Worm (Caenorhabditis elegans) whole organism, L4 larva: ENCODE measurements around the gene Y73C8C.12.
A peak's percentile ranks its signal among the peaks of the same experiment; 100 is the strongest.

Source experiments
- D1046.2 ChIP-seq: fragments of 200-800 bp; sonication (Bioruptor generic); IDR thresholded peaks from 2 replicates; pipeline ENCODE4 v1.3.6; 2022; ENCODE audit warnings: missing genetic modification characterization, missing compliant biosample characterization
- F10B5.3 ChIP-seq: sonication (generic microtip); optimal IDR thresholded peaks from 2 replicates; lab custom pipeline; 2016; ENCODE audit warnings: mild to moderate bottlenecking, missing genetic modification characterization, missing compliant biosample characterization
- F37D6.2 ChIP-seq: sonication (generic microtip); optimal IDR thresholded peaks from 2 replicates; lab custom pipeline; 2016; ENCODE audit warnings: mild to moderate bottlenecking, missing genetic modification characterization, missing compliant biosample characterization
- F44E2.7 ChIP-seq: fragments of 200-800 bp; sonication (Bioruptor generic); IDR thresholded peaks from 2 replicates; pipeline ENCODE4 v2.1.2; 2022; ENCODE audit warnings: missing genetic modification characterization, missing compliant biosample characterization
- T20F7.1 ChIP-seq: fragments of 200-800 bp; sonication (Bioruptor generic); optimal IDR thresholded peaks from 2 replicates; lab custom pipeline; 2018; ENCODE audit warnings: mild to moderate bottlenecking, missing genetic modification characterization, missing compliant biosample characterization
- Y5F2A.4 ChIP-seq: fragments of 200-800 bp; sonication (Bioruptor generic); optimal IDR thresholded peaks from 2 replicates; lab custom pipeline; 2018; ENCODE audit warnings: mild to moderate bottlenecking, missing genetic modification characterization, missing compliant biosample characterization
- Y75B8A.6 ChIP-seq: fragments of 200-800 bp; sonication (Bioruptor generic); IDR thresholded peaks from 2 replicates; pipeline ENCODE4 v1.3.6; 2022; ENCODE audit warnings: missing genetic modification reagents, missing genetic modification characterization, missing compliant biosample characterization
- aha-1 ChIP-seq: fragments of 150-350 bp; peaks from one replicate; lab custom pipeline; 2014; ENCODE audit warnings: missing biosample characterization, missing genetic modification characterization
- aly-2 ChIP-seq: sonication (generic microtip); optimal IDR thresholded peaks from 2 replicates; lab custom pipeline; 2018; ENCODE audit warnings: missing biosample characterization, missing genetic modification characterization
- ceh-62 ChIP-seq: sonication (generic microtip); optimal IDR thresholded peaks from 2 replicates; lab custom pipeline; 2017; ENCODE audit warnings: missing biosample characterization, missing genetic modification characterization
- ceh-82 ChIP-seq: sonication (generic microtip); optimal IDR thresholded peaks from 2 replicates; lab custom pipeline; 2017; ENCODE audit warnings: missing biosample characterization, missing genetic modification characterization
- ctbp-1 ChIP-seq: fragments of 200-800 bp; sonication (Bioruptor generic); IDR thresholded peaks from 2 replicates; pipeline ENCODE4 v1.3.6; 2022; ENCODE audit warnings: missing genetic modification reagents, missing genetic modification characterization, missing compliant biosample characterization
- daf-19 ChIP-seq: fragments of 200-800 bp; sonication (Bioruptor generic); conservative IDR thresholded peaks from 2 replicates; pipeline ENCODE4 v1.3.6; 2022; ENCODE audit warnings: missing genetic modification characterization, missing compliant biosample characterization
- dmd-8 ChIP-seq: fragments of 200-800 bp; sonication (Bioruptor generic); IDR thresholded peaks from 2 replicates; pipeline ENCODE4 v1.3.6; 2022; ENCODE audit warnings: missing genetic modification characterization, missing compliant biosample characterization
- egl-27 ChIP-seq: sonication (generic microtip); optimal IDR thresholded peaks from 3 replicates; lab custom pipeline; 2017; ENCODE audit warnings: missing biosample characterization, missing genetic modification reagents, missing genetic modification characterization
- fkh-10 ChIP-seq: fragments of 150-350 bp; optimal IDR thresholded peaks from 2 replicates; lab custom pipeline; 2014; ENCODE audit warnings: missing biosample characterization, missing genetic modification reagents, missing genetic modification characterization
- gei-8 ChIP-seq: fragments of 200-800 bp; sonication (Bioruptor generic); optimal IDR thresholded peaks from 2 replicates; lab custom pipeline; 2018; ENCODE audit warnings: mild to moderate bottlenecking, missing genetic modification characterization, missing compliant biosample characterization
- hmg-1.1 ChIP-seq: fragments of 200-800 bp; sonication (Bioruptor generic); IDR thresholded peaks from 2 replicates; pipeline ENCODE4 v1.3.6; 2022; ENCODE audit warnings: missing genetic modification reagents, missing genetic modification characterization, missing compliant biosample characterization
- lin-1 ChIP-seq: fragments of 200-800 bp; sonication (Bioruptor generic); IDR thresholded peaks from 2 replicates; pipeline ENCODE4 v1.3.6; 2022; ENCODE audit warnings: missing genetic modification reagents, missing genetic modification characterization, missing compliant biosample characterization
- lin-13 ChIP-seq: fragments of 150-350 bp; optimal IDR thresholded peaks from 2 replicates; lab custom pipeline; 2014; ENCODE audit warnings: missing biosample characterization, missing genetic modification reagents, missing genetic modification characterization
- lir-3 ChIP-seq: sonication (generic microtip); optimal IDR thresholded peaks from 2 replicates; lab custom pipeline; 2016; ENCODE audit warnings: mild to moderate bottlenecking, missing genetic modification characterization, missing compliant biosample characterization
- mdl-1 ChIP-seq, 2 experiments: fragments of 150-350 bp in 1 of 2; sonication (generic microtip) in 1 of 2; optimal IDR thresholded peaks; 2 replicates each; lab custom pipeline; 2014 to 2017; ENCODE audit warnings: missing biosample characterization in 2 of 2, missing genetic modification characterization in 2 of 2
- mes-2 ChIP-seq: sonication (generic microtip); optimal IDR thresholded peaks from 2 replicates; lab custom pipeline; 2016; ENCODE audit warnings: missing genotype, mild to moderate bottlenecking, missing genetic modification characterization, missing compliant biosample characterization; ENCODE audit not compliant: poor library complexity, severe bottlenecking
- mxl-2 ChIP-seq: fragments of 200-800 bp; sonication (Bioruptor generic); conservative IDR thresholded peaks from 2 replicates; pipeline ENCODE4 v1.3.6; 2022; ENCODE audit warnings: missing genetic modification reagents, missing genetic modification characterization, missing compliant biosample characterization
- nhr-10 ChIP-seq: fragments of 150-350 bp; optimal IDR thresholded peaks from 2 replicates; lab custom pipeline; 2014; ENCODE audit warnings: missing biosample characterization, missing genetic modification characterization
- nhr-11 ChIP-seq: fragments of 150-350 bp; optimal IDR thresholded peaks from 2 replicates; lab custom pipeline; 2014; ENCODE audit warnings: missing biosample characterization, missing genetic modification characterization
- nhr-28 ChIP-seq: fragments of 150-350 bp; optimal IDR thresholded peaks from 2 replicates; lab custom pipeline; 2014; ENCODE audit warnings: missing biosample characterization, missing genetic modification characterization
- nhr-41 ChIP-seq: fragments of 200-800 bp; sonication (Bioruptor generic); IDR thresholded peaks from 2 replicates; pipeline ENCODE4 v1.3.6; 2022; ENCODE audit warnings: missing genetic modification reagents, missing genetic modification characterization, missing compliant biosample characterization
- nhr-42 ChIP-seq: fragments of 200-800 bp; sonication (Bioruptor generic); IDR thresholded peaks from 2 replicates; pipeline ENCODE4 v1.3.6; 2022; ENCODE audit warnings: missing genetic modification characterization, missing compliant biosample characterization
- rbr-2 ChIP-seq: sonication (generic microtip); optimal IDR thresholded peaks from 2 replicates; lab custom pipeline; 2016; ENCODE audit warnings: missing genotype, missing genetic modification characterization, missing compliant biosample characterization
- saeg-2 ChIP-seq: fragments of 200-800 bp; sonication (Bioruptor generic); IDR thresholded peaks from 2 replicates; pipeline ENCODE4 v1.3.6; 2022; ENCODE audit warnings: missing genetic modification reagents, missing genetic modification characterization, missing compliant biosample characterization
- sdz-12 ChIP-seq: fragments of 200-800 bp; sonication (Bioruptor generic); optimal IDR thresholded peaks from 2 replicates; lab custom pipeline; 2018; ENCODE audit warnings: mild to moderate bottlenecking, missing genetic modification characterization, missing compliant biosample characterization
- set-16 ChIP-seq: fragments of 200-800 bp; sonication (Bioruptor generic); IDR thresholded peaks from 2 replicates; pipeline ENCODE4 v1.3.6; 2022; ENCODE audit warnings: missing genetic modification reagents, missing genetic modification characterization, missing compliant biosample characterization
- skn-1 ChIP-seq: fragments of 150-350 bp; optimal IDR thresholded peaks from 2 replicates; lab custom pipeline; 2014; ENCODE audit warnings: missing biosample characterization, missing genetic modification characterization
- tag-97 ChIP-seq: fragments of 200-800 bp; sonication (Bioruptor generic); IDR thresholded peaks from 2 replicates; pipeline ENCODE4 v1.3.6; 2022; ENCODE audit warnings: missing genetic modification characterization, missing compliant biosample characterization
- tra-1 ChIP-seq: fragments of 200-800 bp; sonication (Bioruptor generic); IDR thresholded peaks from 2 replicates; pipeline ENCODE4 v1.3.6; 2022; ENCODE audit warnings: missing genetic modification reagents, missing genetic modification characterization, missing compliant biosample characterization
- unc-39 ChIP-seq: sonication (generic microtip); optimal IDR thresholded peaks from 2 replicates; lab custom pipeline; 2017; ENCODE audit warnings: missing biosample characterization, missing genetic modification characterization
- unc-62 ChIP-seq, 3 experiments: fragments of 150-350 bp in 1 of 3; sonication (generic microtip); optimal IDR thresholded peaks in 2 of 3; peaks in 1 of 3; 1 replicate in 1 of 3; 2 replicates in 2 of 3; lab custom pipeline; 2014 to 2017; ENCODE audit warnings: missing biosample characterization in 3 of 3, missing genetic modification characterization in 3 of 3, missing genetic modification reagents in 3 of 3, missing genotype in 1 of 3
- zip-2 ChIP-seq: fragments of 150-350 bp; optimal IDR thresholded peaks from 2 replicates; lab custom pipeline; 2014; ENCODE audit warnings: missing biosample characterization, missing genetic modification characterization

The Y73C8C.12 gene

ce11 chrV:3133293-3133755, 8.3 kb downstream of the Y73C8C.12 start, which contains the start of gene F02C9.2:
TSS of gene F02C9.2 (plus strand) at chrV:3133705.
- no peak for TF ChIP-seq lir-3 (tag; lab: Kevin White, UChicago)
- TF ChIP-seq set-16 (GFP tag; lab: Robert Waterston, UW): peak; percentile 76

DNA sequence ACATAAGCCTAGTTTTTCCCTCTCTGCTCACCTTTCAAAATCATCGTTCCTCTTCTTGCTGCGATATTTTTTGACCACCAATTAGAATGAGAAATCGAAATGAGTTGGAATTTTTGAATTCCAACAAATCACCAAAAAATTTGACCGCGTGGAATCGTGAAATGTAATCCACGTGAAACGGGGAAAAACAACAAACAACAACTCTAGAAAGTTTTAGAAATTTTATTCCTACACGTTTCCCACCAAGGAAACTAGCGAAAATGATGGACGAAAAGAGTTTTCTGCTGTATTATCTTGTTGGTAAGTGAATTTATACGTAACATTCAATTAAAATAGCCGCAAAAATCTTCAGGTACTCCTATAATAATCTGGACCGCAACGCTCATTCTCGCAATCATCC, 13.5 kb downstream of the Y73C8C.12 start, which contains the start of the genes irld-3 and F02C9.1:
irld-3 (minus strand) TSS at position 101 of the 400 bp plus-strand sequence.
F02C9.1 (plus strand) TSS at position 216 of the 400 bp plus-strand sequence.
- TF ChIP-seq lin-1 (no peak), unc-62 (GFP tag; optimal IDR thresholded peaks at IDR 0.05 in 1 of 2; lab: Kevin White, UChicago) (peak in 1 of 2 experiments; percentile 39), unc-62 (tag; optimal IDR thresholded peaks at IDR 0.05; lab: Kevin White, UChicago) (no peak)

ce11 chrV:3141190-3141589, 16.2 kb downstream of the Y73C8C.12 start, which contains the start of gene srab-9:
TSS of gene srab-9 (minus strand) at chrV:3141290.
- TF ChIP-seq daf-19: no peak
- no peak for TF ChIP-seq aha-1 (tag; lab: Kevin White, UChicago)
- TF ChIP-seq lin-13 (GFP tag; lab: Kevin White, UChicago): no peak
- no peak for TF ChIP-seq Y5F2A.4
- no peak for TF ChIP-seq aly-2
- TF ChIP-seq mdl-1 (tag; optimal IDR thresholded peaks at IDR 0.05; lab: Kevin White, UChicago): no peak
- no peak for TF ChIP-seq nhr-28 (tag; lab: Kevin White, UChicago)
- TF ChIP-seq nhr-42: no peak
- no peak for TF ChIP-seq nhr-10 (tag; lab: Kevin White, UChicago)
- no peak for TF ChIP-seq gei-8 (GFP tag; lab: Kevin White, UChicago)
- TF ChIP-seq lin-1: no peak

DNA sequence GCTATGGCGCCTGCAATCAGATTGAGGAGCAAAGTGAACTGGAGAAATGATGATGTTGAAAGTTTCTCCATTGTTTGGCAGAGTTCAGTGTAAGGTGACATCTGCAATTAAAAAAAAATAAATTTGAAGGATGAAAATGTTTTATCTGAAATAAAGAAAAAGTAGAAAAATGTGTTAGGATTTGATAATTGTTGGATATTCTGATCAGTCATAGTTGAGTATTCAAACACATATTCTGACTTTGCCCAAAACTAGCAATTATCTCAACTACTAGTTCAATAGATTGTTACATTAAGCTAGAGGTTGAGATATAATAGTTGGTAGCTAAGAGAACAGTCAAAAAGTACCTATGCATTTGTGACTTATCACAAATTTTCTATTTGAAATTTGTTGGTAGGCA, 19.5 kb downstream of the Y73C8C.12 start, which contains the start of gene srab-10:
srab-10 (minus strand) TSS at position 101 of the 400 bp plus-strand sequence.
- no peak for TF ChIP-seq dmd-8
- TF ChIP-seq F10B5.3 (tag; lab: Kevin White, UChicago): no peak
- TF ChIP-seq egl-27 (tag; lab: Kevin White, UChicago): no peak
- no peak for TF ChIP-seq nhr-11 (tag; lab: Kevin White, UChicago)
- TF ChIP-seq T20F7.1 (GFP tag; lab: Kevin White, UChicago): no peak
- no peak for TF ChIP-seq F37D6.2 (tag; lab: Kevin White, UChicago)
- TF ChIP-seq sdz-12 (GFP tag; lab: Kevin White, UChicago): no peak
- no peak for TF ChIP-seq nhr-10 (tag; lab: Kevin White, UChicago)
- no peak for TF ChIP-seq mxl-2 (GFP tag; lab: Robert Waterston, UW)
- TF ChIP-seq skn-1: no peak
- no peak for TF ChIP-seq tra-1 (GFP tag; lab: Robert Waterston, UW)
- TF ChIP-seq fkh-10: no peak

ce11 chrV:3145241-3145640, 20.2 kb downstream of the Y73C8C.12 start:
- TF ChIP-seq D1046.2: no peak
- peak; percentile 86 for TF ChIP-seq set-16 (GFP tag; lab: Robert Waterston, UW)

- TF ChIP-seq dmd-8: no peak
- no peak for TF ChIP-seq Y75B8A.6
- TF ChIP-seq aly-2: no peak
- peak; percentile 6 for TF ChIP-seq aha-1 (tag; lab: Kevin White, UChicago)
- TF ChIP-seq, all 104 proteins: peak for 1
Observed at ce11 chrV:3146932-3147331, 21.9 kb downstream of the Y73C8C.12 start, which contains the start of gene srab-11. TSS of gene srab-11 (minus strand) at chrV:3147032.

ce11 chrV:3149910-3150428, 25.0 kb downstream of the Y73C8C.12 start:
- 0 out of 2 replicates have a peak, but pooled peaks have one; percentile 38 for TF ChIP-seq saeg-2
- TF ChIP-seq hmg-1.1 (GFP tag; lab: Robert Waterston, UW): no peak
- TF ChIP-seq ceh-62 (tag; lab: Kevin White, UChicago): no peak
- TF ChIP-seq rbr-2 (tag; lab: Kevin White, UChicago): no peak
- no peak for TF ChIP-seq Y5F2A.4
- no peak for TF ChIP-seq mes-2 (tag; lab: Kevin White, UChicago)
- TF ChIP-seq tag-97: no peak
- no peak for TF ChIP-seq unc-39 (tag; lab: Kevin White, UChicago)
- TF ChIP-seq nhr-41 (GFP tag; lab: Robert Waterston, UW): 0 out of 2 replicates have a peak, but pooled peaks have one; percentile 6
- no peak for TF ChIP-seq ceh-82 (tag; lab: Kevin White, UChicago)
- TF ChIP-seq ctbp-1: no peak
- TF ChIP-seq F44E2.7: no peak
- TF ChIP-seq zip-2 (tag; lab: Kevin White, UChicago): no peak
- peak; percentile 91 for TF ChIP-seq set-16 (GFP tag; lab: Robert Waterston, UW)
